Worm (Caenorhabditis elegans): ENCODE results near the gene col-115.

col-115 gene

ce11 chrIV:8036492-8036891 lies 48.0 kb downstream of the col-115 start:
- no peak for TF ChIP-seq lsy-2 (tag; optimal IDR thresholded peaks at IDR 0.05)
- TF ChIP-seq ceh-39 (tag; optimal IDR thresholded peaks at IDR 0.05) = no peak
- TF ChIP-seq M03D4.4 (tag; optimal IDR thresholded peaks at IDR 0.05) = no peak
- peak; percentile 9 for TF ChIP-seq unc-62 (GFP tag; optimal IDR thresholded peaks at IDR 0.05)
- TF ChIP-seq ceh-43 (GFP tag; optimal IDR thresholded peaks at IDR 0.05) = no peak

- no peak for TF ChIP-seq nhr-237 (tag; optimal IDR thresholded peaks at IDR 0.05)
- TF ChIP-seq ces-1 (GFP tag; optimal IDR thresholded peaks at IDR 0.05) = peak; percentile 84
Measured at ce11 chrIV:8040610-8041317, 52.3 kb downstream of the col-115 start.
